Fruit fly (Drosophila melanogaster) whole organism, embryonic: ENCODE results near the gene CG17145.

ENCODE experiments used
- CG1024 ChIP-seq: fragments of 200-800 bp; sonication (Bioruptor generic); IDR thresholded peaks from 2 replicates; pipeline ENCODE4 v1.3.6; 2022; ENCODE audit warnings: missing biosample characterization, missing genetic modification characterization
- CG10979 ChIP-seq: fragments of 200-800 bp; sonication (Bioruptor generic); optimal IDR thresholded peaks from 2 replicates; lab custom pipeline; 2018; ENCODE audit warnings: missing biosample characterization, mild to moderate bottlenecking, missing genetic modification characterization, moderate library complexity
- CG11504 ChIP-seq: fragments of 200-800 bp; sonication (Bioruptor generic); optimal IDR thresholded peaks from 3 replicates; lab custom pipeline; 2019; ENCODE audit warnings: missing biosample characterization, mild to moderate bottlenecking, missing genetic modification characterization, moderate library complexity
- CG17359 ChIP-seq: fragments of 200-800 bp; sonication (Bioruptor generic); optimal IDR thresholded peaks from 3 replicates; lab custom pipeline; 2018; ENCODE audit warnings: missing biosample characterization, mild to moderate bottlenecking, missing genetic modification characterization, moderate library complexity
- CG17385 ChIP-seq: fragments of 200-800 bp; sonication (Bioruptor generic); optimal IDR thresholded peaks from 3 replicates; lab custom pipeline; 2018; ENCODE audit warnings: missing biosample characterization, mild to moderate bottlenecking, missing genetic modification characterization
- CG17912 ChIP-seq: fragments of 200-800 bp; sonication (Bioruptor generic); optimal IDR thresholded peaks from 2 replicates; lab custom pipeline; 2018; ENCODE audit warnings: missing biosample characterization, mild to moderate bottlenecking, missing genetic modification characterization
- CG18599 ChIP-seq: fragments of 200-800 bp; sonication (Bioruptor generic); optimal IDR thresholded peaks from 3 replicates; lab custom pipeline; 2017; ENCODE audit warnings: missing biosample characterization, missing genetic modification characterization, mild to moderate bottlenecking, moderate library complexity, missing genetic modification reagents
- CG2120 ChIP-seq: fragments of 200-800 bp; sonication (Bioruptor generic); optimal IDR thresholded peaks from 3 replicates; lab custom pipeline; 2016; ENCODE audit warnings: missing biosample characterization, missing genetic modification characterization
- CG2678 ChIP-seq: fragments of 200-800 bp; sonication (Bioruptor generic); optimal IDR thresholded peaks from 3 replicates; lab custom pipeline; 2019; ENCODE audit warnings: missing biosample characterization, mild to moderate bottlenecking, missing genetic modification characterization, moderate library complexity
- CG3163 ChIP-seq: fragments of 200-800 bp; sonication (Bioruptor generic); optimal IDR thresholded peaks from 3 replicates; lab custom pipeline; 2016; ENCODE audit warnings: missing biosample characterization, missing genetic modification characterization
- CG32532 ChIP-seq: fragments of 200-800 bp; sonication (Bioruptor generic); IDR thresholded peaks from 2 replicates; pipeline ENCODE4 v1.3.6; 2022; ENCODE audit warnings: missing biosample characterization, missing genetic modification characterization
- CG3838 ChIP-seq: fragments of 200-800 bp; sonication (Bioruptor generic); optimal IDR thresholded peaks from 3 replicates; lab custom pipeline; 2016; ENCODE audit warnings: missing biosample characterization, missing genetic modification characterization
- CG4820 ChIP-seq: fragments of 200-800 bp; sonication (Bioruptor generic); optimal IDR thresholded peaks from 3 replicates; lab custom pipeline; 2016; ENCODE audit warnings: missing biosample characterization, missing genetic modification characterization
- CG6813 ChIP-seq: fragments of 200-800 bp; sonication (Bioruptor generic); optimal IDR thresholded peaks from 2 replicates; lab custom pipeline; 2017; ENCODE audit warnings: missing biosample characterization, missing genetic modification characterization, mild to moderate bottlenecking, moderate library complexity, missing genetic modification reagents
- CG7556 ChIP-seq: fragments of 200-800 bp; sonication (Bioruptor generic); optimal IDR thresholded peaks from 2 replicates; lab custom pipeline; 2017; ENCODE audit warnings: missing biosample characterization, mild to moderate bottlenecking, missing genetic modification characterization
- CG8359 ChIP-seq: fragments of 200-800 bp; sonication (Bioruptor generic); optimal IDR thresholded peaks from 2 replicates; lab custom pipeline; 2017; ENCODE audit warnings: missing biosample characterization, mild to moderate bottlenecking, missing genetic modification characterization, borderline replicate concordance
- Fer1 ChIP-seq: fragments of 200-800 bp; sonication (Bioruptor generic); optimal IDR thresholded peaks from 2 replicates; lab custom pipeline; 2017; ENCODE audit warnings: missing biosample characterization, mild to moderate bottlenecking, missing genetic modification characterization
- Hand ChIP-seq: fragments of 200-800 bp; sonication (Bioruptor generic); optimal IDR thresholded peaks from 2 replicates; lab custom pipeline; 2017; ENCODE audit warnings: mild to moderate bottlenecking, missing biosample characterization, missing genetic modification reagents, missing genetic modification characterization
- Hmr ChIP-seq: fragments of 200-800 bp; sonication (Bioruptor generic); optimal IDR thresholded peaks from 3 replicates; lab custom pipeline; 2017; ENCODE audit warnings: mild to moderate bottlenecking, missing biosample characterization, missing genetic modification reagents, missing genetic modification characterization
- Hr39 ChIP-seq: fragments of >200 bp; optimal IDR thresholded peaks from 2 replicates; lab custom pipeline; 2017
- Hr51 ChIP-seq, 2 experiments: fragments of 200-800 bp; sonication (Bioruptor generic); optimal IDR thresholded peaks; 2 replicates in 1 of 2; 3 replicates in 1 of 2; lab custom pipeline; 2016 to 2018; ENCODE audit warnings: missing biosample characterization in 2 of 2, missing genetic modification characterization in 2 of 2, mild to moderate bottlenecking in 1 of 2, moderate library complexity in 1 of 2
- MBD-R2 ChIP-seq: fragments of 200-800 bp; sonication (Bioruptor generic); IDR thresholded peaks from 2 replicates; pipeline ENCODE4 v1.3.6; 2022; ENCODE audit warnings: missing biosample characterization, missing genetic modification characterization
- Med ChIP-seq: fragments of 200-800 bp; sonication (Bioruptor generic); peaks from one replicate; lab custom pipeline; 2016; ENCODE audit warnings: missing biosample characterization, missing genetic modification characterization, mild to moderate bottlenecking, inconsistent platforms, moderate library complexity
- Meics ChIP-seq: fragments of 200-800 bp; sonication (Bioruptor generic); optimal IDR thresholded peaks from 2 replicates; lab custom pipeline; 2017; ENCODE audit warnings: missing biosample characterization, mild to moderate bottlenecking, missing genetic modification characterization
- NC2β ChIP-seq: fragments of 200-800 bp; sonication (Bioruptor generic); optimal IDR thresholded peaks from 2 replicates; lab custom pipeline; 2016; ENCODE audit warnings: missing biosample characterization, missing genetic modification characterization
- Optix ChIP-seq: fragments of 200-800 bp; sonication (Bioruptor generic); IDR thresholded peaks from 3 replicates; pipeline ENCODE4 v1.3.6; 2022; ENCODE audit warnings: missing biosample characterization, missing genetic modification characterization
- TFAM ChIP-seq: fragments of 200-800 bp; sonication (Bioruptor generic); optimal IDR thresholded peaks from 2 replicates; lab custom pipeline; 2017; ENCODE audit warnings: missing biosample characterization, missing genetic modification characterization, inconsistent platforms
- Xrp1 ChIP-seq: fragments of 200-800 bp; sonication (Bioruptor generic); IDR thresholded peaks from 2 replicates; pipeline ENCODE4 v1.3.6; 2022; ENCODE audit warnings: missing biosample characterization, missing genetic modification characterization
- cad ChIP-seq: fragments of >200 bp; optimal IDR thresholded peaks from 2 replicates; lab custom pipeline; 2017; ENCODE audit warnings: missing biosample characterization, missing genetic modification characterization
- caup ChIP-seq: fragments of 200-800 bp; sonication (Bioruptor generic); optimal IDR thresholded peaks from 3 replicates; lab custom pipeline; 2017; ENCODE audit warnings: missing biosample characterization, mild to moderate bottlenecking, missing genetic modification characterization, moderate library complexity; ENCODE audit not compliant: severe bottlenecking
- cg ChIP-seq: fragments of 200-800 bp; sonication (Bioruptor generic); optimal IDR thresholded peaks from 3 replicates; lab custom pipeline; 2019; ENCODE audit warnings: missing biosample characterization, mild to moderate bottlenecking, missing genetic modification characterization, moderate library complexity
- chif ChIP-seq, 2 experiments: fragments of 200-800 bp; sonication (Bioruptor generic); optimal IDR thresholded peaks; 3 replicates each; lab custom pipeline; 2016; ENCODE audit warnings: missing biosample characterization in 2 of 2, missing genetic modification characterization in 2 of 2
- chinmo ChIP-seq: fragments of 200-800 bp; sonication (Bioruptor generic); IDR thresholded peaks from 4 replicates; pipeline ENCODE4 v1.3.6; 2022; ENCODE audit warnings: missing biosample characterization, missing genetic modification characterization; ENCODE audit not compliant: partially characterized antibody
- esg ChIP-seq: fragments of 200-800 bp; sonication (Bioruptor generic); conservative IDR thresholded peaks from 2 replicates; pipeline ENCODE4 v1.3.6; 2022; ENCODE audit warnings: missing biosample characterization, missing genetic modification characterization
- fu2 ChIP-seq: fragments of 200-800 bp; sonication (Bioruptor generic); optimal IDR thresholded peaks from 2 replicates; lab custom pipeline; 2016; ENCODE audit warnings: missing biosample characterization, missing genetic modification characterization
- gcm ChIP-seq: fragments of 200-800 bp; sonication (Bioruptor generic); optimal IDR thresholded peaks from 2 replicates; lab custom pipeline; 2019; ENCODE audit warnings: missing biosample characterization, mild to moderate bottlenecking, missing genetic modification characterization, moderate library complexity
- gem ChIP-seq: fragments of 200-800 bp; sonication (Bioruptor generic); optimal IDR thresholded peaks from 2 replicates; lab custom pipeline; 2019; ENCODE audit warnings: missing biosample characterization, mild to moderate bottlenecking, missing genetic modification characterization, moderate library complexity
- ham ChIP-seq: fragments of 200-800 bp; sonication (Bioruptor generic); IDR thresholded peaks from 2 replicates; pipeline ENCODE4 v1.3.6; 2022; ENCODE audit warnings: missing biosample characterization, missing genetic modification characterization
- lab ChIP-seq: fragments of 200-800 bp; sonication (Bioruptor generic); optimal IDR thresholded peaks from 3 replicates; lab custom pipeline; 2017; ENCODE audit warnings: missing biosample characterization, missing genetic modification characterization, mild to moderate bottlenecking, moderate library complexity, missing genetic modification reagents
- lola ChIP-seq, 3 experiments: fragments of >200 bp in 2 of 3; fragments of 200-800 bp in 1 of 3; sonication (Bioruptor generic) in 1 of 3; optimal IDR thresholded peaks; 2 replicates each; lab custom pipeline; 2017 to 2019; ENCODE audit warnings: missing biosample characterization in 3 of 3, missing genetic modification characterization in 3 of 3, mild to moderate bottlenecking in 1 of 3, moderate library complexity in 1 of 3
- pho ChIP-seq: fragments of 200-800 bp; sonication (Bioruptor generic); optimal IDR thresholded peaks from 2 replicates; lab custom pipeline; 2016; ENCODE audit warnings: missing biosample characterization, missing genetic modification characterization
- row ChIP-seq: fragments of 200-800 bp; sonication (Bioruptor generic); IDR thresholded peaks from 3 replicates; pipeline ENCODE4 v1.3.6; 2022; ENCODE audit warnings: missing biosample characterization, missing genetic modification characterization
- sc ChIP-seq, 3 experiments: fragments of >200 bp in 2 of 3; fragments of 200-800 bp in 1 of 3; sonication (Bioruptor generic) in 1 of 3; optimal IDR thresholded peaks; 2 replicates in 2 of 3; 3 replicates in 1 of 3; lab custom pipeline; 2017; ENCODE audit warnings: mild to moderate bottlenecking in 1 of 3, missing biosample characterization in 1 of 3, missing genetic modification characterization in 1 of 3, missing genetic modification reagents in 1 of 3
- sd ChIP-seq: fragments of 200-800 bp; sonication (Bioruptor generic); optimal IDR thresholded peaks from 3 replicates; lab custom pipeline; 2018; ENCODE audit warnings: missing biosample characterization, mild to moderate bottlenecking, missing genetic modification characterization, moderate library complexity
- sens ChIP-seq: fragments of 200-800 bp; sonication (Bioruptor generic); peaks from one replicate; lab custom pipeline; 2016; ENCODE audit warnings: missing biosample characterization, missing genetic modification characterization
- tgo ChIP-seq: fragments of 200-800 bp; sonication (Bioruptor generic); IDR thresholded peaks from 3 replicates; pipeline ENCODE4 v1.3.6; 2022; ENCODE audit warnings: missing biosample characterization, missing genetic modification characterization

The CG17145 gene

dm6 chr3L:20178101-20178500, 43.5 kb upstream of the CG17145 start:
- TF ChIP-seq Hand (GFP tag; lab: Kevin White, UChicago) (peak; percentile 5), sens (GFP tag; lab: Kevin White, UChicago) (peak; percentile 41), Fer1 (GFP tag; lab: Kevin White, UChicago) (peak; percentile 9), CG1024 (GFP tag; lab: Robert Waterston, UW) (no peak), Hmr (peak; percentile 23), CG18599 (peak; percentile 60), pho (peak; percentile 5), CG3838 (GFP tag; lab: Kevin White, UChicago) (no peak), CG7556 (GFP tag; lab: Kevin White, UChicago) (peak; percentile 23), CG8359 (GFP tag; lab: Kevin White, UChicago) (no peak), CG3163 (GFP tag; lab: Kevin White, UChicago) (no peak), caup (GFP tag; lab: Kevin White, UChicago) (no peak), CG2120 (GFP tag; lab: Kevin White, UChicago) (peak; percentile 53), gem (tag; lab: Kevin White, UChicago) (peak; percentile 35), CG11504 (peak; percentile 24), Hr39 (lab: Kevin White, UChicago) (no peak), CG17359 (no peak), TFAM (GFP tag; lab: Kevin White, UChicago) (no peak), esg (no peak), lab (GFP tag; lab: Kevin White, UChicago) (peak; percentile 6), CG17385 (GFP tag; lab: Kevin White, UChicago) (no peak), CG32532 (GFP tag; lab: Robert Waterston, UW) (0 out of 2 replicates have a peak, but pooled peaks have one; percentile 10), Meics (GFP tag; lab: Kevin White, UChicago) (peak; percentile 5), CG2678 (tag; lab: Kevin White, UChicago) (peak; percentile 41), Hr51 (GFP tag; optimal IDR thresholded peaks at IDR 0.05; lab: Kevin White, UChicago) (peak in 1 of 2 experiments; percentile 19)

- no peak for TF ChIP-seq row (GFP tag; lab: Robert Waterston, UW)
- peak; percentile 59 for TF ChIP-seq sd (tag; lab: Kevin White, UChicago)
- TF ChIP-seq chinmo (GFP tag; lab: Robert Waterston, UW) = 0 out of 4 replicates have a peak, but pooled peaks have one; percentile 13
- peak; percentile 43 for TF ChIP-seq cad
- TF ChIP-seq Med (GFP tag; lab: Kevin White, UChicago) = peak; percentile 3
- TF ChIP-seq cg (GFP tag; lab: Kevin White, UChicago) = peak; percentile 65
- TF ChIP-seq, all 482 proteins: peak for 5
Observed at dm6 chr3L:20182799-20183198, 38.8 kb upstream of the CG17145 start.

- TF ChIP-seq tgo = peak; percentile 55; the same call in 2 of the 3 replicates
- peak; percentile 2 for TF ChIP-seq fu2 (GFP tag; lab: Kevin White, UChicago)
- peak in 2 of 3 experiments; percentile 23 to 49 for TF ChIP-seq lola (GFP tag; optimal IDR thresholded peaks at IDR 0.05; lab: Kevin White, UChicago)
- no peak for TF ChIP-seq sc (optimal IDR thresholded peaks at IDR 0.05; lab: Kevin White, UChicago)
- TF ChIP-seq sc (GFP tag; optimal IDR thresholded peaks at IDR 0.05; lab: Kevin White, UChicago) = peak; percentile 40
- peak; percentile 11 for TF ChIP-seq NC2β (GFP tag; lab: Kevin White, UChicago)
- TF ChIP-seq Xrp1 (GFP tag; lab: Robert Waterston, UW) = peak; percentile 45; the same call in 1 of the 2 replicates
- TF ChIP-seq CG6813 (GFP tag; lab: Kevin White, UChicago) = peak; percentile 32
- no peak for TF ChIP-seq CG17912 (GFP tag; lab: Kevin White, UChicago)
- peak; percentile 51 for TF ChIP-seq CG10979 (tag; lab: Kevin White, UChicago)
- TF ChIP-seq Optix (GFP tag; lab: Robert Waterston, UW) = no peak
- no peak for TF ChIP-seq MBD-R2 (GFP tag; lab: Robert Waterston, UW)
- TF ChIP-seq chif (GFP tag; optimal IDR thresholded peaks at IDR 0.05; lab: Kevin White, UChicago) = peak; percentile 39 to 45
- no peak for TF ChIP-seq gcm (GFP tag; lab: Kevin White, UChicago)
- TF ChIP-seq ham (GFP tag; lab: Robert Waterston, UW) = no peak
- peak; percentile 2 for TF ChIP-seq CG4820 (GFP tag; lab: Kevin White, UChicago)
- peak; percentile 70 for TF ChIP-seq CG11504
Observed at dm6 chr3L:20183345-20184088, 38.1 kb upstream of the CG17145 start.
